Worm (Caenorhabditis elegans): ENCODE data around the gene rab-33.

Gene rab-33

DNA sequence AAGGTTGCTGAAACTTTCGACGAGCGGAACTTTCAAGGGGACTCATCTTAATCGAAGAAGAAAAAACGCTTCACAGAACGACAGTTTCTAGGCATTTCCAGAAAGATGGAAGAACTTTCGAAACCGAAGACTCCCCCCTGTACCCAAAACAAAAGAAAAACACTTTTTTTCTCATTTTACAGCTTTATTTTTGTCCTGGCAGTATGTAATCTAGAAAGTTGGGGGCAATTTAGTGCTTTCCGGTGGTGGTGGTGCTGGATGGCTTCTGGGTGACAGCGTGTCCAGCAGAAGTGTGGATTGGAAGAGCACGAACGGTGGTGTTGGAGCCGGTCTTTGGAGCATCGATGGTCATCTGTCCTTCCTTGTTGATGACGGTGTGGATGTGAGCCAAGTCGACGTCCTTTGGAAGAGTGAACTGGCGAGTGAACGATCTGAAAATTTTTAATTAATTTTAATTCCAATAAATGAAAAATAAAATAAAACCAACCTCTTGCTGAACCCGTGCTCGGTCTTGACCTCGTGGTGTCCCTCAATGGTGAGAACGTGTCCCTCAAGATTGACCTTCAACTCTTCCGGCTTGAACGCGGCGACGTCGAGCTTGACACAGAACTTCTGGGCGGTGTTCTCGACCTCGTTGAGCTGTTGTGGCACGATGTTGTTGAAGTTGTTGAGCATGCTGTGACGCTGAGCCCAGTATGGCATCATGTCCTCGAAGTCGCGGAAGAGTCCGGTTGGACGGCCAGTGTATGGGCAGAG, 2.5 kb upstream of the rab-33 start:
- TF ChIP-seq nhr-20 (tag; optimal IDR thresholded peaks at IDR 0.05): no peak
- TF ChIP-seq efl-1 (optimal IDR thresholded peaks at IDR 0.05): no peak
- peak in 1 of 2 experiments; percentile 1 for TF ChIP-seq efl-1 (GFP tag; optimal IDR thresholded peaks at IDR 0.05 in 1 of 2)

ce11 chrIII:10505182-10505581, 1.5 kb upstream of the rab-33 start, which contains the start of the genes taf-11.3 and urm-1:
taf-11.3 (minus strand) TSS chrIII:10505250.
urm-1 (plus strand) TSS chrIII:10505480.
- peak; percentile 81 for TF ChIP-seq nhr-19 (GFP tag; conservative IDR thresholded peaks at IDR 0.05)
- TF ChIP-seq unc-86 (tag; optimal IDR thresholded peaks at IDR 0.05): peak; percentile 70
- peak; percentile 82 for TF ChIP-seq fkh-8 (tag; optimal IDR thresholded peaks at IDR 0.05)
- TF ChIP-seq ceh-82 (tag; optimal IDR thresholded peaks at IDR 0.05): peak; percentile 84 to 90 (median 87)
- TF ChIP-seq nhr-71 (tag; optimal IDR thresholded peaks at IDR 0.05): peak; percentile 88
- TF ChIP-seq xbp-1 (tag; optimal IDR thresholded peaks at IDR 0.05): peak; percentile 90
- peak in 1 of 2 experiments; percentile 67 for TF ChIP-seq ztf-11 (tag; optimal IDR thresholded peaks at IDR 0.05)
- peak; percentile 72 for TF ChIP-seq nhr-90 (tag; optimal IDR thresholded peaks at IDR 0.05; ENCODE audit: poor library complexity)
- TF ChIP-seq rnt-1 (tag; optimal IDR thresholded peaks at IDR 0.05): peak; percentile 84
- no peak for TF ChIP-seq zag-1 (tag; optimal IDR thresholded peaks at IDR 0.05)
- TF ChIP-seq lsy-2 (tag; optimal IDR thresholded peaks at IDR 0.05): peak; percentile 87 to 89
- TF ChIP-seq egl-27 (tag; optimal IDR thresholded peaks at IDR 0.05): no peak
- TF ChIP-seq lin-14 (GFP tag; optimal IDR thresholded peaks at IDR 0.05): no peak
- peak; percentile 15 for TF ChIP-seq ztf-4 (tag; optimal IDR thresholded peaks at IDR 0.05)
- no peak for TF ChIP-seq nhr-11 (tag; optimal IDR thresholded peaks at IDR 0.05)
- peak; percentile 98 for TF ChIP-seq unc-130 (tag; optimal IDR thresholded peaks at IDR 0.05)
- TF ChIP-seq hlh-17 (GFP tag; optimal IDR thresholded peaks at IDR 0.05; ENCODE audit: borderline replicate concordance): no peak
- TF ChIP-seq egl-13 (tag; optimal IDR thresholded peaks at IDR 0.05): peak; percentile 60
- TF ChIP-seq sox-4 (tag; optimal IDR thresholded peaks at IDR 0.05): peak; percentile 64
- TF ChIP-seq swsn-7 (tag; optimal IDR thresholded peaks at IDR 0.05): peak; percentile 86
- TF ChIP-seq ceh-90 (tag; optimal IDR thresholded peaks at IDR 0.05): no peak
- peak; percentile 84 to 88 for TF ChIP-seq lin-35 (GFP tag; optimal IDR thresholded peaks at IDR 0.05)
- no peak for TF ChIP-seq pqm-1 (tag; optimal IDR thresholded peaks at IDR 0.05)
- TF ChIP-seq vab-15 (tag; optimal IDR thresholded peaks at IDR 0.05): no peak
- TF ChIP-seq ceh-88 (GFP tag; IDR thresholded peaks at IDR 0.05): no peak
- no peak for TF ChIP-seq pag-3 (tag; optimal IDR thresholded peaks at IDR 0.05; ENCODE audit: borderline replicate concordance, insufficient read depth)
- TF ChIP-seq elt-3 (tag; optimal IDR thresholded peaks at IDR 0.05): peak in 2 of 6 experiments; percentile 47 to 88
- peak; percentile 1 for TF ChIP-seq aly-2 (tag; optimal IDR thresholded peaks at IDR 0.05)
- no peak for TF ChIP-seq ces-1 (GFP tag; optimal IDR thresholded peaks at IDR 0.05)
- peak; percentile 84 for TF ChIP-seq nhr-20 (tag; optimal IDR thresholded peaks at IDR 0.05)
- peak; percentile 80 for TF ChIP-seq nhr-47 (tag; optimal IDR thresholded peaks at IDR 0.05)
- peak; percentile 80 to 86 for TF ChIP-seq efl-1 (optimal IDR thresholded peaks at IDR 0.05)
- TF ChIP-seq efl-1 (GFP tag; optimal IDR thresholded peaks at IDR 0.05 in 1 of 2): peak; percentile 82 to 97
- TF ChIP-seq C16A3.4 (tag; optimal IDR thresholded peaks at IDR 0.05): peak; percentile 89
- TF ChIP-seq ets-5 (GFP tag; IDR thresholded peaks at IDR 0.05): no peak
- peak; percentile 81 for TF ChIP-seq nhr-85 (tag)
- no peak for TF ChIP-seq nhr-12 (tag; optimal IDR thresholded peaks at IDR 0.05)
- TF ChIP-seq ama-1 (optimal IDR thresholded peaks at IDR 0.05): no peak
- no peak for TF ChIP-seq hlh-4 (tag; optimal IDR thresholded peaks at IDR 0.05)
- TF ChIP-seq lin-13 (GFP tag; optimal IDR thresholded peaks at IDR 0.05): peak; percentile 47
- peak; percentile 76 to 83 (median 80) for TF ChIP-seq dpl-1 (GFP tag; optimal IDR thresholded peaks at IDR 0.05)
- TF ChIP-seq unc-62 (GFP tag; optimal IDR thresholded peaks at IDR 0.05): no peak
- TF ChIP-seq Y116A8C.19 (tag; optimal IDR thresholded peaks at IDR 0.05; ENCODE audit: borderline replicate concordance): no peak
- TF ChIP-seq blmp-1 (tag; optimal IDR thresholded peaks at IDR 0.05): peak; percentile 84
- TF ChIP-seq mef-2 (tag; optimal IDR thresholded peaks at IDR 0.05): peak; percentile 39
- TF ChIP-seq tbx-2 (tag; optimal IDR thresholded peaks at IDR 0.05): peak; percentile 84
- TF ChIP-seq alr-1 (tag; optimal IDR thresholded peaks at IDR 0.05; ENCODE audit: borderline replicate concordance): no peak
- no peak for TF ChIP-seq elt-2 (tag; optimal IDR thresholded peaks at IDR 0.05)
- peak; percentile 60 for TF ChIP-seq C04F5.9 (tag; optimal IDR thresholded peaks at IDR 0.05)

Measured in whole organism, L1 larva.